Fruit fly (Drosophila melanogaster): Measurements from ENCODE around the gene CG45122.

Gene CG45122

dm6 chr3R:13075728-13076127, 31.8 kb downstream of the CG45122 start (continued):
- TF ChIP-seq seq (GFP tag; IDR thresholded peaks at IDR 0.05) (peak; percentile 72; the same call in 1 of the 2 replicates), sob (GFP tag; IDR thresholded peaks at IDR 0.05) (0 out of 2 replicates have a peak, but pooled peaks have one; percentile 11), ranshi (GFP tag; IDR thresholded peaks at IDR 0.05) (no peak), Aef1 (GFP tag; IDR thresholded peaks at IDR 0.05) (no peak)

- TF ChIP-seq CTCF (GFP tag; optimal IDR thresholded peaks at IDR 0.05): peak; percentile 89
- TF ChIP-seq CG2129 (GFP tag; IDR thresholded peaks at IDR 0.05; ENCODE audit: partially characterized antibody): no peak
- TF ChIP-seq CG10979 (tag; optimal IDR thresholded peaks at IDR 0.05): peak; percentile 95
- TF ChIP-seq Ets65A (GFP tag): peak; percentile 73
- no peak for TF ChIP-seq her (GFP tag; optimal IDR thresholded peaks at IDR 0.05)
- no peak for TF ChIP-seq eyg (GFP tag; optimal IDR thresholded peaks at IDR 0.05)
- TF ChIP-seq Hr3 (GFP tag; optimal IDR thresholded peaks at IDR 0.05): no peak
- TF ChIP-seq CG15479 (GFP tag; optimal IDR thresholded peaks at IDR 0.05): no peak
- TF ChIP-seq Hr78 (GFP tag; optimal IDR thresholded peaks at IDR 0.05): no peak
Observed at dm6 chr3R:13077262-13077661, 33.3 kb downstream of the CG45122 start.

- TF ChIP-seq Spps (tag; optimal IDR thresholded peaks at IDR 0.05): no peak
- TF ChIP-seq CG33213 (GFP tag; optimal IDR thresholded peaks at IDR 0.05): peak; percentile 56
- no peak for TF ChIP-seq CG43689 (GFP tag; IDR thresholded peaks at IDR 0.05)
- TF ChIP-seq CG17186 (GFP tag; optimal IDR thresholded peaks at IDR 0.05): no peak
- no peak for TF ChIP-seq Drgx (GFP tag; IDR thresholded peaks at IDR 0.05)
- peak; percentile 15 for TF ChIP-seq HmgD (GFP tag; optimal IDR thresholded peaks at IDR 0.05)
- TF ChIP-seq CG16779 (GFP tag; IDR thresholded peaks at IDR 0.05): no peak
- TF ChIP-seq sima (GFP tag; optimal IDR thresholded peaks at IDR 0.05): no peak
- TF ChIP-seq Dp (GFP tag; optimal IDR thresholded peaks at IDR 0.05): peak; percentile 76
- TF ChIP-seq trem (tag; optimal IDR thresholded peaks at IDR 0.05): peak; percentile 46
- no peak for TF ChIP-seq CG11247 (GFP tag; IDR thresholded peaks at IDR 0.05)
- TF ChIP-seq CG18764 (GFP tag; optimal IDR thresholded peaks at IDR 0.05): no peak
- TF ChIP-seq CG6765 (GFP tag; optimal IDR thresholded peaks at IDR 0.05): no peak
- TF ChIP-seq ato (GFP tag; IDR thresholded peaks at IDR 0.05; ENCODE audit: partially characterized antibody): no peak
- no peak for TF ChIP-seq CG11695 (GFP tag; IDR thresholded peaks at IDR 0.05)
- no peak for TF ChIP-seq bcd (GFP tag; optimal IDR thresholded peaks at IDR 0.05)
- TF ChIP-seq wek (GFP tag; optimal IDR thresholded peaks at IDR 0.05): no peak
- no peak for TF ChIP-seq lmd (GFP tag; IDR thresholded peaks at IDR 0.05)
- TF ChIP-seq br (optimal IDR thresholded peaks at IDR 0.05): no peak
- no peak for TF ChIP-seq CG9876 (GFP tag; optimal IDR thresholded peaks at IDR 0.05)
- TF ChIP-seq Oaz (GFP tag; IDR thresholded peaks at IDR 0.05): no peak
- TF ChIP-seq caup (GFP tag; optimal IDR thresholded peaks at IDR 0.05; ENCODE audit: severe bottlenecking): no peak
- TF ChIP-seq CG6854 (GFP tag; optimal IDR thresholded peaks at IDR 0.05): no peak
- TF ChIP-seq lola (GFP tag; optimal IDR thresholded peaks at IDR 0.05): peak in 1 of 3 experiments; percentile 3
- TF ChIP-seq zen2 (GFP tag; IDR thresholded peaks at IDR 0.05; ENCODE audit: partially characterized antibody): no peak
- TF ChIP-seq NfI (GFP tag; optimal IDR thresholded peaks at IDR 0.05): no peak
- no peak for TF ChIP-seq Blimp-1 (GFP tag; optimal IDR thresholded peaks at IDR 0.05)
- TF ChIP-seq CG8290 (GFP tag; optimal IDR thresholded peaks at IDR 0.05): peak; percentile 28
- TF ChIP-seq CG8290 (tag; optimal IDR thresholded peaks at IDR 0.05): peak in 1 of 2 experiments; percentile 72
- peak; percentile 32 for TF ChIP-seq dmrt11E (tag; optimal IDR thresholded peaks at IDR 0.05)
- TF ChIP-seq al (GFP tag; IDR thresholded peaks at IDR 0.05): no peak
- peak; percentile 59 for TF ChIP-seq CG17829 (tag; optimal IDR thresholded peaks at IDR 0.05)
- no peak for TF ChIP-seq CG4617 (GFP tag; optimal IDR thresholded peaks at IDR 0.05; ENCODE audit: borderline replicate concordance)
- no peak for TF ChIP-seq Sox100B (GFP tag; optimal IDR thresholded peaks at IDR 0.05)
- TF ChIP-seq pho (GFP tag; optimal IDR thresholded peaks at IDR 0.05): peak; percentile 18
- TF ChIP-seq dpn (GFP tag; optimal IDR thresholded peaks at IDR 0.05): peak; percentile 16 to 55
- TF ChIP-seq pum (GFP tag; optimal IDR thresholded peaks at IDR 0.05): no peak
Observed at dm6 chr3R:13078263-13078662, 34.3 kb downstream of the CG45122 start.
